5 worm cellular contexts compared by ENCODE assay signal in genomic region chrIII:3395112-3395511, ce11.
A peak's percentile ranks its signal among the peaks of the same experiment; 100 is the strongest.
TF ChIP-seq lines count a peak whose summit lies in the region.

No protein-coding gene starts in this region.

TF ChIP-seq in whole organism, L1 larva, 84 proteins besides CTCF, POLR2A, EP300 and RAD21:
- TF ChIP-seq elt-3 (tag; optimal IDR thresholded peaks at IDR 0.05; lab: Kevin White, UChicago) (peak in 1 of 6 experiments; percentile 7), blmp-1 (tag; optimal IDR thresholded peaks at IDR 0.05; lab: Kevin White, UChicago) (peak; percentile 60), nhr-85 (tag; lab: Kevin White, UChicago) (peak; percentile 40), lir-3 (tag; optimal IDR thresholded peaks at IDR 0.05; lab: Kevin White, UChicago; ENCODE audit: poor library complexity) (no peak)
TF ChIP-seq in whole organism, L1 larva: peak in this region for 3.

TF ChIP-seq in whole organism, L3 larva, 47 proteins besides CTCF, POLR2A, EP300 and RAD21:
- TF ChIP-seq ceh-16 (tag; optimal IDR thresholded peaks at IDR 0.05; lab: Kevin White, UChicago) (no peak), ztf-11 (tag; optimal IDR thresholded peaks at IDR 0.05; lab: Kevin White, UChicago) (no peak), nhr-23 (tag; optimal IDR thresholded peaks at IDR 0.05; lab: Kevin White, UChicago) (peak; percentile 31), nhr-12 (tag; optimal IDR thresholded peaks at IDR 0.05; lab: Kevin White, UChicago) (no peak), nhr-25 (tag; optimal IDR thresholded peaks at IDR 0.05; lab: Kevin White, UChicago) (no peak), ama-1 (optimal IDR thresholded peaks at IDR 0.05; lab: Kevin White, UChicago) (peak; percentile 6), skn-1 (tag; optimal IDR thresholded peaks at IDR 0.05; lab: Kevin White, UChicago) (no peak), jun-1 (tag; optimal IDR thresholded peaks at IDR 0.05; lab: Kevin White, UChicago) (no peak), ceh-28 (tag; optimal IDR thresholded peaks at IDR 0.05; lab: Kevin White, UChicago) (peak; percentile 63), mdl-1 (tag; optimal IDR thresholded peaks at IDR 0.05; lab: Kevin White, UChicago) (no peak), ZK546.5 (tag; optimal IDR thresholded peaks at IDR 0.05; lab: Kevin White, UChicago) (no peak), pqm-1 (tag; optimal IDR thresholded peaks at IDR 0.05; lab: Kevin White, UChicago) (no peak), lin-15B (tag; optimal IDR thresholded peaks at IDR 0.05; lab: Kevin White, UChicago) (no peak), lin-39 (tag; optimal IDR thresholded peaks at IDR 0.05; lab: Kevin White, UChicago) (no peak)
TF ChIP-seq in whole organism, L3 larva: peak in this region for 3.

TF ChIP-seq in whole organism, L4 larva, 104 proteins besides CTCF, POLR2A, EP300 and RAD21:
- TF ChIP-seq mes-2 (tag; optimal IDR thresholded peaks at IDR 0.05; lab: Kevin White, UChicago; ENCODE audit: poor library complexity, severe bottlenecking), result peak; percentile 19
- TF ChIP-seq Y75B8A.6 (GFP tag; IDR thresholded peaks at IDR 0.05; lab: Robert Waterston, UW), result no peak
- TF ChIP-seq mep-1 (tag; optimal IDR thresholded peaks at IDR 0.05; lab: Kevin White, UChicago), result peak; percentile 5
- TF ChIP-seq hlh-30 (tag; optimal IDR thresholded peaks at IDR 0.05; lab: Kevin White, UChicago; ENCODE audit: insufficient read depth), result peak; percentile 49
- no peak for TF ChIP-seq zag-1 (tag; optimal IDR thresholded peaks at IDR 0.05; lab: Kevin White, UChicago)
- no peak for TF ChIP-seq spr-1 (tag; optimal IDR thresholded peaks at IDR 0.05; lab: Kevin White, UChicago)
- TF ChIP-seq zfp-3 (GFP tag; conservative IDR thresholded peaks at IDR 0.05; lab: Robert Waterston, UW), result no peak
- peak; percentile 31 for TF ChIP-seq ceh-28 (tag; optimal IDR thresholded peaks at IDR 0.05; lab: Kevin White, UChicago)
- no peak for TF ChIP-seq ceh-32 (tag; optimal IDR thresholded peaks at IDR 0.05; lab: Kevin White, UChicago; ENCODE audit: poor library complexity)
- no peak for TF ChIP-seq php-3 (GFP tag; IDR thresholded peaks at IDR 0.05; lab: Robert Waterston, UW)
- no peak for TF ChIP-seq zip-2 (tag; optimal IDR thresholded peaks at IDR 0.05; lab: Kevin White, UChicago)
- TF ChIP-seq T20F7.1 (GFP tag; optimal IDR thresholded peaks at IDR 0.05; lab: Kevin White, UChicago), result no peak
- peak in 1 of 2 experiments; percentile 31 for TF ChIP-seq lsy-2 (tag; optimal IDR thresholded peaks at IDR 0.05; lab: Kevin White, UChicago)
- no peak for TF ChIP-seq daf-19 (GFP tag; conservative IDR thresholded peaks at IDR 0.05; lab: Robert Waterston, UW)
- peak; percentile 16 for TF ChIP-seq dve-1 (tag; optimal IDR thresholded peaks at IDR 0.05; lab: Kevin White, UChicago; ENCODE audit: insufficient read depth)
- TF ChIP-seq tra-1 (GFP tag; IDR thresholded peaks at IDR 0.05; lab: Robert Waterston, UW), result no peak
- no peak for TF ChIP-seq dmd-9 (GFP tag; IDR thresholded peaks at IDR 0.05; lab: Robert Waterston, UW)

TF ChIP-seq in whole organism, midembryonic, 9 proteins besides CTCF, POLR2A, EP300 and RAD21:
- TF ChIP-seq T22C8.4 (GFP tag; IDR thresholded peaks at IDR 0.05; lab: Robert Waterston, UW) (peak; percentile 52; the same call in 1 of the 2 replicates), cog-1 (tag; optimal IDR thresholded peaks at IDR 0.05; lab: Kevin White, UChicago) (no peak)

TF ChIP-seq in whole organism, young adult, 124 proteins besides CTCF, POLR2A, EP300 and RAD21:
- TF ChIP-seq dpl-1 (GFP tag; optimal IDR thresholded peaks at IDR 0.05; lab: Kevin White, UChicago), result no peak
- no peak for TF ChIP-seq attf-5 (GFP tag; optimal IDR thresholded peaks at IDR 0.05; lab: Kevin White, UChicago)
- TF ChIP-seq ama-1 (optimal IDR thresholded peaks at IDR 0.05; lab: Kevin White, UChicago), result peak; percentile 21
- no peak for TF ChIP-seq ama-1 (GFP tag; optimal IDR thresholded peaks at IDR 0.05; lab: Kevin White, UChicago)
- TF ChIP-seq hmg-1.2 (GFP tag; IDR thresholded peaks at IDR 0.05; lab: Robert Waterston, UW), result peak; percentile 25; the same call in 1 of the 2 replicates
